Fruit fly (Drosophila melanogaster) whole organism, embryonic: Measurements from ENCODE around the gene CG34429.

ENCODE experiments used
- B-H2 ChIP-seq: fragments of 200-800 bp; sonication (Bioruptor generic); optimal IDR thresholded peaks from 2 replicates; lab custom pipeline; 2018; ENCODE audit warnings: missing biosample characterization, mild to moderate bottlenecking, missing genetic modification characterization
- Bgb ChIP-seq: fragments of 200-800 bp; sonication (Bioruptor generic); IDR thresholded peaks from 2 replicates; pipeline ENCODE4 v1.3.6; 2022; ENCODE audit warnings: missing biosample characterization, missing genetic modification characterization; ENCODE audit not compliant: partially characterized antibody
- C15 ChIP-seq: fragments of 200-800 bp; sonication (Bioruptor generic); IDR thresholded peaks from 3 replicates; pipeline ENCODE4 v1.3.6; 2022; ENCODE audit warnings: missing biosample characterization, missing genetic modification characterization
- CG10267 ChIP-seq: fragments of 200-800 bp; sonication (Bioruptor generic); optimal IDR thresholded peaks from 2 replicates; lab custom pipeline; 2018; ENCODE audit warnings: missing biosample characterization, mild to moderate bottlenecking, missing genetic modification characterization, moderate library complexity
- CG14050 ChIP-seq: fragments of 200-800 bp; sonication (Bioruptor generic); IDR thresholded peaks from 3 replicates; pipeline ENCODE4 v1.3.6; 2022; ENCODE audit warnings: missing biosample characterization, missing genetic modification characterization
- CG15073 ChIP-seq: fragments of 200-800 bp; sonication (Bioruptor generic); optimal IDR thresholded peaks from 2 replicates; lab custom pipeline; 2016; ENCODE audit warnings: missing biosample characterization, missing genetic modification characterization
- CG15269 ChIP-seq: fragments of 200-800 bp; sonication (Bioruptor generic); optimal IDR thresholded peaks from 2 replicates; lab custom pipeline; 2018; ENCODE audit warnings: missing biosample characterization, mild to moderate bottlenecking, missing genetic modification characterization, moderate library complexity
- CG17328 ChIP-seq: fragments of 200-800 bp; sonication (Bioruptor generic); IDR thresholded peaks from 2 replicates; pipeline ENCODE4 v1.3.6; 2022; ENCODE audit warnings: missing biosample characterization, missing genetic modification characterization
- CG17568 ChIP-seq: fragments of 200-800 bp; sonication (Bioruptor generic); optimal IDR thresholded peaks from 2 replicates; lab custom pipeline; 2018; ENCODE audit warnings: missing biosample characterization, mild to moderate bottlenecking, missing genetic modification characterization, moderate library complexity
- CG17912 ChIP-seq: fragments of 200-800 bp; sonication (Bioruptor generic); optimal IDR thresholded peaks from 2 replicates; lab custom pipeline; 2018; ENCODE audit warnings: missing biosample characterization, mild to moderate bottlenecking, missing genetic modification characterization
- CG1792 ChIP-seq: fragments of 200-800 bp; sonication (Bioruptor generic); optimal IDR thresholded peaks from 2 replicates; lab custom pipeline; 2016; ENCODE audit warnings: missing biosample characterization, missing genetic modification characterization
- CG18764 ChIP-seq: fragments of 200-800 bp; sonication (Bioruptor generic); optimal IDR thresholded peaks from 3 replicates; lab custom pipeline; 2016; ENCODE audit warnings: missing biosample characterization, missing genetic modification characterization
- CG30403 ChIP-seq: fragments of 200-800 bp; sonication (Bioruptor generic); optimal IDR thresholded peaks from 3 replicates; lab custom pipeline; 2016; ENCODE audit warnings: missing biosample characterization, missing genetic modification characterization
- CG34224 ChIP-seq: fragments of 200-800 bp; sonication (Bioruptor generic); IDR thresholded peaks from 3 replicates; pipeline ENCODE4 v1.3.6; 2022; ENCODE audit warnings: missing biosample characterization, missing genetic modification characterization; ENCODE audit not compliant: partially characterized antibody
- CG4424 ChIP-seq: fragments of 200-800 bp; sonication (Bioruptor generic); optimal IDR thresholded peaks from 3 replicates; lab custom pipeline; 2016; ENCODE audit warnings: missing biosample characterization, missing genetic modification characterization
- CG6175 ChIP-seq: fragments of 200-800 bp; sonication (Bioruptor generic); IDR thresholded peaks from 3 replicates; pipeline ENCODE4 v1.3.6; 2022; ENCODE audit warnings: missing biosample characterization, missing genetic modification characterization
- CG6254 ChIP-seq: fragments of 200-800 bp; sonication (Bioruptor generic); optimal IDR thresholded peaks from 3 replicates; lab custom pipeline; 2017; ENCODE audit warnings: mild to moderate bottlenecking, missing biosample characterization, missing genetic modification reagents, missing genetic modification characterization
- CG9609 ChIP-seq: fragments of 200-800 bp; sonication (Bioruptor generic); optimal IDR thresholded peaks from 3 replicates; lab custom pipeline; 2016; ENCODE audit warnings: missing biosample characterization, missing genetic modification characterization
- CG9817 ChIP-seq: fragments of 200-800 bp; sonication (Bioruptor generic); optimal IDR thresholded peaks from 2 replicates; lab custom pipeline; 2018; ENCODE audit warnings: missing biosample characterization, mild to moderate bottlenecking, missing genetic modification characterization, moderate library complexity
- CG9876 ChIP-seq: fragments of 200-800 bp; sonication (Bioruptor generic); optimal IDR thresholded peaks from 2 replicates; lab custom pipeline; 2016; ENCODE audit warnings: missing biosample characterization, missing genetic modification characterization
- CkIIα-i1 ChIP-seq: fragments of 200-800 bp; sonication (Bioruptor generic); IDR thresholded peaks from 2 replicates; pipeline ENCODE4 v1.3.6; 2022; ENCODE audit warnings: missing biosample characterization, missing genetic modification characterization
- D19B ChIP-seq: fragments of 200-800 bp; sonication (Bioruptor generic); optimal IDR thresholded peaks from 2 replicates; lab custom pipeline; 2017; ENCODE audit warnings: missing biosample characterization, mild to moderate bottlenecking, missing genetic modification characterization
- HLH4C ChIP-seq: fragments of 200-800 bp; sonication (Bioruptor generic); IDR thresholded peaks from 3 replicates; pipeline ENCODE4 v1.3.6; 2022; ENCODE audit warnings: missing biosample characterization, missing genetic modification characterization; ENCODE audit not compliant: partially characterized antibody
- Kr ChIP-seq: fragments of 200-800 bp; sonication (Bioruptor generic); optimal IDR thresholded peaks from 2 replicates; lab custom pipeline; 2017; ENCODE audit warnings: missing biosample characterization, mild to moderate bottlenecking, missing genetic modification characterization
- Lhr ChIP-seq: fragments of 200-800 bp; sonication (Bioruptor generic); optimal IDR thresholded peaks from 3 replicates; lab custom pipeline; 2017; ENCODE audit warnings: mild to moderate bottlenecking, missing biosample characterization, missing genetic modification reagents, missing genetic modification characterization
- Meics ChIP-seq: fragments of 200-800 bp; sonication (Bioruptor generic); optimal IDR thresholded peaks from 2 replicates; lab custom pipeline; 2017; ENCODE audit warnings: missing biosample characterization, mild to moderate bottlenecking, missing genetic modification characterization
- Oaz ChIP-seq: fragments of 200-800 bp; sonication (Bioruptor generic); IDR thresholded peaks from 2 replicates; pipeline ENCODE4 v1.3.6; 2022; ENCODE audit warnings: missing biosample characterization, missing genetic modification characterization
- Ptx1 ChIP-seq: fragments of 200-800 bp; sonication (Bioruptor generic); IDR thresholded peaks from 2 replicates; pipeline ENCODE4 v1.3.6; 2022; ENCODE audit warnings: missing biosample characterization, missing genetic modification characterization
- Ravus ChIP-seq: fragments of 200-800 bp; sonication (Bioruptor generic); IDR thresholded peaks from 2 replicates; pipeline ENCODE4 v1.3.6; 2022; ENCODE audit warnings: missing biosample characterization, missing genetic modification characterization
- Sin3A ChIP-seq: fragments of >200 bp; optimal IDR thresholded peaks from 2 replicates; lab custom pipeline; 2018
- Sry-δ ChIP-seq: fragments of 200-800 bp; sonication (Bioruptor generic); optimal IDR thresholded peaks from 2 replicates; lab custom pipeline; 2016; ENCODE audit warnings: missing biosample characterization, missing genetic modification characterization
- ash1 ChIP-seq: fragments of 200-800 bp; sonication (Bioruptor generic); optimal IDR thresholded peaks from 2 replicates; lab custom pipeline; 2018; ENCODE audit warnings: missing biosample characterization, mild to moderate bottlenecking, missing genetic modification characterization
- bsh ChIP-seq, 2 experiments: fragments of 200-800 bp; sonication (Bioruptor generic); optimal IDR thresholded peaks; 2 replicates each; lab custom pipeline; 2017 to 2018; ENCODE audit warnings: mild to moderate bottlenecking in 2 of 2, missing biosample characterization in 2 of 2, missing genetic modification characterization in 2 of 2, moderate library complexity in 1 of 2
- dmrt11E ChIP-seq: fragments of 200-800 bp; sonication (Bioruptor generic); optimal IDR thresholded peaks from 3 replicates; lab custom pipeline; 2018; ENCODE audit warnings: missing biosample characterization, mild to moderate bottlenecking, missing genetic modification characterization, moderate library complexity
- en ChIP-seq: fragments of 200-800 bp; sonication (Bioruptor generic); optimal IDR thresholded peaks from 2 replicates; lab custom pipeline; 2016; ENCODE audit warnings: missing biosample characterization, missing genetic modification characterization
- eve ChIP-seq, 2 experiments: fragments of >200 bp; optimal IDR thresholded peaks; 2 replicates each; lab custom pipeline; 2017; ENCODE audit warnings: missing biosample characterization in 2 of 2, missing genetic modification characterization in 2 of 2
- lola ChIP-seq, 3 experiments: fragments of >200 bp in 2 of 3; fragments of 200-800 bp in 1 of 3; sonication (Bioruptor generic) in 1 of 3; optimal IDR thresholded peaks; 2 replicates each; lab custom pipeline; 2017 to 2019; ENCODE audit warnings: missing biosample characterization in 3 of 3, missing genetic modification characterization in 3 of 3, mild to moderate bottlenecking in 1 of 3, moderate library complexity in 1 of 3
- nom ChIP-seq: fragments of 200-800 bp; sonication (Bioruptor generic); optimal IDR thresholded peaks from 2 replicates; lab custom pipeline; 2017; ENCODE audit warnings: missing biosample characterization, missing genetic modification characterization, mild to moderate bottlenecking, moderate library complexity, missing genetic modification reagents
- onecut ChIP-seq: fragments of 200-800 bp; sonication (Bioruptor generic); IDR thresholded peaks from 2 replicates; pipeline ENCODE4 v1.3.6; 2022; ENCODE audit warnings: missing biosample characterization, missing genetic modification characterization
- pfk ChIP-seq: fragments of 200-800 bp; sonication (Bioruptor generic); optimal IDR thresholded peaks from 2 replicates; lab custom pipeline; 2018; ENCODE audit warnings: missing biosample characterization, mild to moderate bottlenecking, missing genetic modification characterization, moderate library complexity
- psq ChIP-seq: fragments of 200-800 bp; sonication (Bioruptor generic); optimal IDR thresholded peaks from 2 replicates; lab custom pipeline; 2017; ENCODE audit warnings: missing biosample characterization, missing genetic modification characterization
- salm ChIP-seq: fragments of 200-800 bp; sonication (Bioruptor generic); optimal IDR thresholded peaks from 2 replicates; lab custom pipeline; 2018; ENCODE audit warnings: missing biosample characterization, mild to moderate bottlenecking, missing genetic modification characterization
- scrt ChIP-seq: fragments of 200-800 bp; sonication (Bioruptor generic); optimal IDR thresholded peaks from 2 replicates; lab custom pipeline; 2018; ENCODE audit warnings: missing biosample characterization, mild to moderate bottlenecking, missing genetic modification characterization, moderate library complexity
- slou ChIP-seq: fragments of 200-800 bp; sonication (Bioruptor generic); optimal IDR thresholded peaks from 3 replicates; lab custom pipeline; 2016; ENCODE audit warnings: missing biosample characterization, missing genetic modification characterization
- sqz ChIP-seq: fragments of 200-800 bp; sonication (Bioruptor generic); optimal IDR thresholded peaks from 3 replicates; lab custom pipeline; 2018; ENCODE audit warnings: missing biosample characterization, mild to moderate bottlenecking, missing genetic modification characterization
- yki ChIP-seq: fragments of >200 bp; optimal IDR thresholded peaks from 3 replicates; lab custom pipeline; 2018

Gene CG34429

DNA sequence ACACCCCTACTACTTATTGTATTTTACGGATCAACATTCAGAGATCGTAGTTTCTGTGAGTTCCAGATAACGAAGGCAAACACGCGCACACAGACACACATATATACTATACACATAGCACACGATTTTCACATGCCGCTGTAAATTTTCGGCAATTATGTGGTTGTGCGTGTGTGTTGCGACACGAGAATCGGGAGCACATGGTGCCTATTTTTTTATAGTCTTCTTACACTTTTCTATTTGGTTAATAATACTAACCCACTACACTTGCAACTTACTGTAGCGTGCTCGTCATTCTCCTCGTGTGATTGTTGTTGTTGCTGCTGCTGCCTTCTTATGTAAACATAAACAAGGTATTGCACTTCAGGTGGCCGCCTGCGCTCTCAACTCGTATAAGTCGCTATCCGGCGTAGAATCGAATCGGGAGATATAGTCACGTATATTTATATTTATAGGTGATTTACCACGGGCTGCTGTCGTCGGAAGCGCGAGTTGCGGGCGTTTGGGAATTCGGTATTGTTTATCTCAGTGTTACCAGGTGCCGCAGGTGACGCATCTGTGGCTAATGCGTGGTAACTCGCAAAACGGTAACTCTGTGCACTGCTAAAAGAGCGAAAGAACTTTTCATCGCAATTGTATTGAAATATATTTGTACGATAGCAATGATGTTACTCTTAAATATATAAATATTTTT, 40.5 kb upstream of the CG34429 start, which contains the start of gene Adk2 (continued):
- TF ChIP-seq Meics (GFP tag; lab: Kevin White, UChicago) (no peak), CG17328 (GFP tag; lab: Robert Waterston, UW) (peak; percentile 13; the same call in 1 of the 2 replicates), CG9876 (no peak), HLH4C (GFP tag; lab: Robert Waterston, UW) (no peak)

DNA sequence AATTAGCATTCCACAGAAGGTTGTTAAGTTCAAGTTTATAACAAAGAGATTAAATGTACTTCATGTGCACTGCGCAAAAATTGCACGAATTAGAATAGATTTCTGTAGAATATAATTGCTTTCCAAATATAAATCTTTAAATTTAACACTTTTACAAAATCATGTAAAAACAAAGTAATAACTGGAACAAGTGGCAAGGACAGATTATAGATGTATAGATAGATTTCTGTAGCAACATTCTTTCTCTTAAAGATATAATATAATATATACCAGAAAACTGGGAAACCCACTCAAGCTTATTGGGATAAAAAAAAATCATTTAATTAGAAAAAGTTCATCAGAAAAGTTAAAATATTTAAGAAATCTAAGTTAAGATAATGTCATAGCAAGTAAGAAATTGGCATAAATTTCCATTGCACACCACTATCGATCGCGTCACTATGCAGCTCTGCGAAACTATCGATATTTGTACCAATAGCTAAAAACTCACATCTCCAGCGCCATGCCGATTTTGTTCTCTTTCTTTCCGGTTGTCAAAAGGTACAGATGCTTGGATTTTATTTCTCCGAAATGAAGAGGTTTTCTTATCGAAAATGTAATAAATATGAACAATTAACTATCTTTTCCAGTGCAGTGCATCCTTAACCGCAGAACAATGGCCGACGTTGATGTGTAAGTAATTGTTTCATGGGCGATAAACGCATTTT, 39.8 kb upstream of the CG34429 start, which contains the start of gene RpS12:
Gene RpS12, plus strand, starts transcription at position 499 of the 707 bp plus-strand sequence.
- TF ChIP-seq lola (GFP tag; optimal IDR thresholded peaks at IDR 0.05; lab: Kevin White, UChicago) (peak in 2 of 3 experiments; percentile 15 to 51), CG17328 (GFP tag; lab: Robert Waterston, UW) (peak; percentile 83), Bgb (GFP tag; lab: Robert Waterston, UW) (peak; percentile 91), yki (lab: Kevin White, UChicago) (no peak), CkIIα-i1 (GFP tag; lab: Robert Waterston, UW) (0 out of 2 replicates have a peak, but pooled peaks have one; percentile 38), CG15269 (tag; lab: Kevin White, UChicago) (peak; percentile 64), CG6175 (GFP tag; lab: Robert Waterston, UW) (peak; percentile 62; the same call in 2 of the 3 replicates), pfk (GFP tag; lab: Kevin White, UChicago) (peak; percentile 66), eve (GFP tag; optimal IDR thresholded peaks at IDR 0.05; lab: Kevin White, UChicago) (peak in 1 of 2 experiments; percentile 81), CG4424 (GFP tag; lab: Kevin White, UChicago) (peak; percentile 68), Sry-δ (GFP tag; lab: Kevin White, UChicago) (peak; percentile 97), sqz (GFP tag; lab: Kevin White, UChicago) (peak; percentile 62), Ravus (GFP tag; lab: Robert Waterston, UW) (no peak), C15 (0 out of 3 replicates have a peak, but pooled peaks have one; percentile 5), Ptx1 (peak; percentile 62), CG18764 (peak; percentile 59), onecut (peak; percentile 83), slou (GFP tag; lab: Kevin White, UChicago) (peak; percentile 65), psq (GFP tag; lab: Kevin White, UChicago) (no peak), CG6254 (GFP tag; lab: Kevin White, UChicago) (peak; percentile 42), Oaz (GFP tag; lab: Robert Waterston, UW) (peak; percentile 72), Lhr (GFP tag; lab: Kevin White, UChicago) (peak; percentile 54), dmrt11E (tag; lab: Kevin White, UChicago) (peak; percentile 65), bsh (GFP tag; optimal IDR thresholded peaks at IDR 0.05; lab: Kevin White, UChicago) (peak; percentile 43 to 54), CG15073 (GFP tag; lab: Kevin White, UChicago) (no peak), Kr (peak; percentile 34), salm (tag; lab: Kevin White, UChicago) (peak; percentile 53), CG34224 (GFP tag; lab: Robert Waterston, UW) (peak; percentile 62), CG10267 (tag; lab: Kevin White, UChicago) (peak; percentile 72), Sin3A (lab: Kevin White, UChicago) (no peak), nom (GFP tag; lab: Kevin White, UChicago) (peak; percentile 78), CG9609 (peak; percentile 75), CG30403 (peak; percentile 73), CG17912 (GFP tag; lab: Kevin White, UChicago) (peak; percentile 82), CG9817 (tag; lab: Kevin White, UChicago) (peak; percentile 73), D19B (GFP tag; lab: Kevin White, UChicago) (peak; percentile 51), CG17568 (GFP tag; lab: Kevin White, UChicago) (peak; percentile 89), CG1792 (GFP tag; lab: Kevin White, UChicago) (peak; percentile 62), scrt (GFP tag; lab: Kevin White, UChicago) (peak; percentile 72), CG14050 (GFP tag; lab: Robert Waterston, UW) (peak; percentile 42), ash1 (GFP tag; lab: Kevin White, UChicago) (peak; percentile 81), B-H2 (GFP tag; lab: Kevin White, UChicago) (peak; percentile 89), en (GFP tag; lab: Kevin White, UChicago) (peak; percentile 73)
